Worm (Caenorhabditis elegans): Measurements from ENCODE around the gene fbxa-24.

fbxa-24 gene

ce11 chrII:3864652-3865051 lies 48.3 kb downstream of the fbxa-24 start, which contains the start of gene nhr-261:
Gene nhr-261, minus strand, starts transcription at chrII:3864752.
- TF ChIP-seq drap-1 (GFP tag; optimal IDR thresholded peaks at IDR 0.05) (no peak), elt-1 (tag; optimal IDR thresholded peaks at IDR 0.05; ENCODE audit: borderline replicate concordance, insufficient read depth) (no peak), elt-3 (tag; optimal IDR thresholded peaks at IDR 0.05) (no peak), unc-62 (GFP tag; optimal IDR thresholded peaks at IDR 0.05) (no peak), tbx-8 (GFP tag; optimal IDR thresholded peaks at IDR 0.05) (no peak), zip-8 (tag; optimal IDR thresholded peaks at IDR 0.05) (no peak), mep-1 (tag; optimal IDR thresholded peaks at IDR 0.05) (no peak), ces-1 (GFP tag; optimal IDR thresholded peaks at IDR 0.05) (no peak), sem-2 (GFP tag; optimal IDR thresholded peaks at IDR 0.05) (no peak), flh-1 (GFP tag; optimal IDR thresholded peaks at IDR 0.05) (no peak), lsy-2 (tag; optimal IDR thresholded peaks at IDR 0.05) (no peak)
